Worm (Caenorhabditis elegans): ENCODE measurements around the gene W07G1.1.

The W07G1.1 gene

DNA sequence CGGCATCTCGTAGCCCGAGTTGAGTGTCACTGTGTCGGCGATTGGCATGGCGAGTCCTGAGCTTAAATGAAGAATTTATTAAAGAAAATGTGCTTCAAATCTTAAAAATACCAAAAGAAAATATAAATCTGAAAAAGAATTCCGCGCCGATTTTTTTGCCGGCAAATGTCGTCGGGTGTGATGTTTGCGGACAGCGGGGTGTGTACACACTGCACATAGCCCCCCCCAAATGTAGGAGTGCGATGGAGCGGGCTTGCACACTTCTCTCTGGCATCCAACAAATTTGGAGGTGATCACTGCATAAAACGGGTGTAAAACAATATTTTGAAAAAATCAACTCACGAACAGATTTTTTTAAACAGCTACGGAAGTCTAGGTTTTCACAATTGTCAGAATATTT lies 36.7 kb upstream of the W07G1.1 start, which contains the start of gene Y39G8B.2 (continued):
- TF ChIP-seq fkh-6 (tag; optimal IDR thresholded peaks at IDR 0.05) (no peak), pha-2 (tag; optimal IDR thresholded peaks at IDR 0.05) (no peak), ceh-19 (GFP tag; optimal IDR thresholded peaks at IDR 0.05) (no peak), ceh-24 (tag; optimal IDR thresholded peaks at IDR 0.05) (no peak), pat-9 (tag; optimal IDR thresholded peaks at IDR 0.05) (peak; percentile 8), lim-6 (tag; optimal IDR thresholded peaks at IDR 0.05) (no peak), odd-2 (tag; optimal IDR thresholded peaks at IDR 0.05) (no peak), sox-2 (GFP tag; IDR thresholded peaks at IDR 0.05) (no peak), mec-3 (tag; optimal IDR thresholded peaks at IDR 0.05; ENCODE audit: borderline replicate concordance) (no peak), ets-4 (tag; optimal IDR thresholded peaks at IDR 0.05) (no peak), pax-1 (tag; optimal IDR thresholded peaks at IDR 0.05) (no peak), pros-1 (tag; optimal IDR thresholded peaks at IDR 0.05) (peak; percentile 36), ceh-9 (tag; optimal IDR thresholded peaks at IDR 0.05) (no peak), nfya-1 (tag; optimal IDR thresholded peaks at IDR 0.05) (peak; percentile 81), hlh-8 (tag; optimal IDR thresholded peaks at IDR 0.05) (no peak), nhr-11 (tag; optimal IDR thresholded peaks at IDR 0.05) (no peak), elt-4 (tag; optimal IDR thresholded peaks at IDR 0.05) (no peak), pqm-1 (tag; optimal IDR thresholded peaks at IDR 0.05) (no peak), hlh-6 (tag; optimal IDR thresholded peaks at IDR 0.05) (no peak), rnt-1 (tag; optimal IDR thresholded peaks at IDR 0.05) (peak; percentile 36), zip-5 (tag; optimal IDR thresholded peaks at IDR 0.05) (no peak), che-1 (tag; optimal IDR thresholded peaks at IDR 0.05) (no peak), tbx-2 (tag; optimal IDR thresholded peaks at IDR 0.05) (peak; percentile 69), Y22D7AL.16 (tag; optimal IDR thresholded peaks at IDR 0.05) (no peak), ref-2 (tag; optimal IDR thresholded peaks at IDR 0.05) (peak; percentile 82), madf-2 (tag; optimal IDR thresholded peaks at IDR 0.05) (peak; percentile 41), ceh-30 (tag; optimal IDR thresholded peaks at IDR 0.05) (peak; percentile 1), F13H6.1 (tag; optimal IDR thresholded peaks at IDR 0.05) (no peak), hlh-13 (GFP tag; optimal IDR thresholded peaks at IDR 0.05) (no peak), ceh-34 (tag; optimal IDR thresholded peaks at IDR 0.05) (peak; percentile 76), npax-4 (tag; optimal IDR thresholded peaks at IDR 0.05) (no peak), pag-3 (tag; optimal IDR thresholded peaks at IDR 0.05; ENCODE audit: borderline replicate concordance) (peak; percentile 12), unc-55 (GFP tag; optimal IDR thresholded peaks at IDR 0.05) (no peak), K02D7.2 (tag; optimal IDR thresholded peaks at IDR 0.05) (no peak)

ce11 chrII:13974136-13974535 lies 34.7 kb upstream of the W07G1.1 start:
- no peak for TF ChIP-seq lim-6 (tag; optimal IDR thresholded peaks at IDR 0.05)
- no peak for TF ChIP-seq ahr-1 (tag; optimal IDR thresholded peaks at IDR 0.05)
- peak; percentile 45 for TF ChIP-seq dve-1 (tag; optimal IDR thresholded peaks at IDR 0.05)

- TF ChIP-seq sox-2 (GFP tag; IDR thresholded peaks at IDR 0.05) = no peak
- TF ChIP-seq ama-1 (optimal IDR thresholded peaks at IDR 0.05) = no peak
- no peak for TF ChIP-seq K02D7.2 (tag; optimal IDR thresholded peaks at IDR 0.05)
- no peak for TF ChIP-seq madf-2 (tag; optimal IDR thresholded peaks at IDR 0.05)
- TF ChIP-seq zip-5 (tag; optimal IDR thresholded peaks at IDR 0.05) = no peak
- TF ChIP-seq unc-55 (GFP tag; optimal IDR thresholded peaks at IDR 0.05) = no peak
- TF ChIP-seq fax-1 (tag; optimal IDR thresholded peaks at IDR 0.05) = no peak
- TF ChIP-seq dmd-4 (tag; optimal IDR thresholded peaks at IDR 0.05; ENCODE audit: borderline replicate concordance) = no peak
- no peak for TF ChIP-seq unc-86 (tag; optimal IDR thresholded peaks at IDR 0.05)
- no peak for TF ChIP-seq sox-4 (tag; optimal IDR thresholded peaks at IDR 0.05)
- no peak for TF ChIP-seq pha-4 (tag; optimal IDR thresholded peaks at IDR 0.05)
- TF ChIP-seq che-1 (tag; optimal IDR thresholded peaks at IDR 0.05) = no peak
- no peak for TF ChIP-seq rnt-1 (tag; optimal IDR thresholded peaks at IDR 0.05)
- TF ChIP-seq ceh-14 (tag; optimal IDR thresholded peaks at IDR 0.05) = no peak
- no peak for TF ChIP-seq sdc-2 (tag; optimal IDR thresholded peaks at IDR 0.05)
- TF ChIP-seq hlh-30 (tag; optimal IDR thresholded peaks at IDR 0.05; ENCODE audit: insufficient read depth) = no peak
- TF ChIP-seq T23F11.4 (GFP tag; optimal IDR thresholded peaks at IDR 0.05) = no peak
- TF ChIP-seq ref-2 (tag; optimal IDR thresholded peaks at IDR 0.05) = no peak
These were observed 34.1 kb upstream of the W07G1.1 start, which contains the start of gene Y39G8B.1 for ce11 chrII:13973514-13973913. Gene Y39G8B.1 (minus strand): TSS chrII:13973812.
